Fruit fly (Drosophila melanogaster) whole organism, prepupa: ENCODE measurements around the gene CG14439.

ENCODE experiments used
- CG11294 ChIP-seq: fragments of 200-800 bp; sonication (Bioruptor generic); IDR thresholded peaks from 2 replicates; pipeline ENCODE4 v1.3.6; 2022; ENCODE audit warnings: missing biosample characterization, missing genetic modification characterization
- CG11902 ChIP-seq: fragments of 200-800 bp; sonication (Bioruptor generic); optimal IDR thresholded peaks from 3 replicates; lab custom pipeline; 2016; ENCODE audit warnings: missing biosample characterization, missing genetic modification characterization
- CG15336 ChIP-seq: fragments of 200-800 bp; sonication (Bioruptor generic); IDR thresholded peaks from 2 replicates; pipeline ENCODE4 v1.3.6; 2022; ENCODE audit warnings: missing biosample characterization, missing genetic modification characterization
- CG3032 ChIP-seq: fragments of 200-800 bp; optimal IDR thresholded peaks from 2 replicates; lab custom pipeline; 2019; ENCODE audit warnings: missing biosample characterization, mild to moderate bottlenecking, missing genetic modification characterization, moderate library complexity
- CG6792 ChIP-seq: fragments of 200-800 bp; sonication (Bioruptor generic); optimal IDR thresholded peaks from 3 replicates; lab custom pipeline; 2016; ENCODE audit warnings: missing biosample characterization, missing genetic modification characterization
- CG8319 ChIP-seq: fragments of 200-800 bp; sonication (Bioruptor generic); optimal IDR thresholded peaks from 3 replicates; lab custom pipeline; 2016; ENCODE audit warnings: missing biosample characterization, missing genetic modification characterization
- Eip93F ChIP-seq: fragments of 200-800 bp; sonication (Bioruptor generic); optimal IDR thresholded peaks from 2 replicates; lab custom pipeline; 2016; ENCODE audit warnings: missing biosample characterization, mild to moderate bottlenecking, missing genetic modification characterization
- OdsH ChIP-seq: fragments of 200-800 bp; sonication (Bioruptor generic); optimal IDR thresholded peaks from 3 replicates; lab custom pipeline; 2016; ENCODE audit warnings: missing biosample characterization, missing genetic modification characterization
- dac ChIP-seq: fragments of 200-800 bp; sonication (Bioruptor generic); optimal IDR thresholded peaks from 2 replicates; lab custom pipeline; 2017; ENCODE audit warnings: missing biosample characterization, mild to moderate bottlenecking, missing genetic modification characterization
- fd59A ChIP-seq: fragments of 200-800 bp; sonication (Bioruptor generic); optimal IDR thresholded peaks from 2 replicates; lab custom pipeline; 2017; ENCODE audit warnings: missing biosample characterization, mild to moderate bottlenecking, missing genetic modification characterization, missing genetic modification reagents
- spab ChIP-seq: fragments of 200-800 bp; sonication (Bioruptor generic); optimal IDR thresholded peaks from 2 replicates; lab custom pipeline; 2017; ENCODE audit warnings: missing biosample characterization, mild to moderate bottlenecking, missing genetic modification characterization, missing genetic modification reagents

DNA sequence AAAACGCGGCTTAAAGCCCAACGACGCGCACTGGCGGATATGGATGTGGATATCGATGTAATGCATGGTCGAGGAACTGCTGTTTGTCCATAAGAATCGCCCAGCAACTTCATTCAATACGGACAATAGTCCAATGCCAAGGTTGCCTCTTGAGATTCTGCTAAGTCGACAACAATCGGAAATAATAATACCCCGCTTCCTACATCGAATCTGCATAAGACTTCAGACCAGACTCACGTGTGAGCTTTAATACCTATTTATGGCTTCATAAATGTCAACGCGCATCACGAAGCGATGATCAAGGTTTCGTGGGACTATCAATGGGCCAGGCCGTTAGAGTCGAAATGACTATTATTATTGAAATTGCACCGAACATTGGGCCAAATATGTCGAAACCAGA is 4.6 kb downstream of the CG14439 start:
- TF ChIP-seq CG3032 (tag; lab: Kevin White, UChicago) (no peak), OdsH (GFP tag; lab: Kevin White, UChicago) (no peak), Eip93F (no peak), CG6792 (no peak), CG11902 (GFP tag; lab: Kevin White, UChicago) (no peak), dac (GFP tag; lab: Kevin White, UChicago) (no peak), CG8319 (no peak), CG11294 (no peak), CG15336 (no peak), spab (GFP tag; lab: Kevin White, UChicago) (no peak), fd59A (GFP tag; lab: Kevin White, UChicago) (no peak)
